Fruit fly (Drosophila melanogaster) whole organism, embryonic: ENCODE measurements around the gene Atox1.
A peak's percentile ranks its signal among the peaks of the same experiment; 100 is the strongest.

Source experiments
- Atf3 ChIP-seq: fragments of 200-800 bp; sonication (Bioruptor generic); optimal IDR thresholded peaks from 3 replicates; lab custom pipeline; 2016; ENCODE audit warnings: missing biosample characterization, missing genetic modification characterization
- CG10147 ChIP-seq: fragments of 200-800 bp; sonication (Bioruptor generic); optimal IDR thresholded peaks from 2 replicates; lab custom pipeline; 2019; ENCODE audit warnings: missing biosample characterization, mild to moderate bottlenecking, missing genetic modification characterization, moderate library complexity
- CG10959 ChIP-seq: fragments of 200-800 bp; sonication (Bioruptor generic); IDR thresholded peaks from 2 replicates; pipeline ENCODE4 v1.3.6; 2022; ENCODE audit warnings: missing biosample characterization, missing genetic modification characterization
- CG11247 ChIP-seq: fragments of 200-800 bp; sonication (Bioruptor generic); IDR thresholded peaks from 2 replicates; pipeline ENCODE4 v1.3.6; 2022; ENCODE audit warnings: missing biosample characterization, missing genetic modification characterization
- CG11398 ChIP-seq: fragments of 200-800 bp; sonication (Bioruptor generic); optimal IDR thresholded peaks from 2 replicates; lab custom pipeline; 2016; ENCODE audit warnings: missing biosample characterization, missing genetic modification characterization
- CG12071 ChIP-seq: fragments of 200-800 bp; sonication (Bioruptor generic); optimal IDR thresholded peaks from 3 replicates; lab custom pipeline; 2018; ENCODE audit warnings: missing biosample characterization, mild to moderate bottlenecking, missing genetic modification characterization
- CG1233 ChIP-seq: fragments of 200-800 bp; sonication (Bioruptor generic); optimal IDR thresholded peaks from 4 replicates; lab custom pipeline; 2018; ENCODE audit warnings: missing biosample characterization, mild to moderate bottlenecking, missing genetic modification characterization
- CG15011 ChIP-seq: fragments of 200-800 bp; sonication (Bioruptor generic); optimal IDR thresholded peaks from 3 replicates; lab custom pipeline; 2018; ENCODE audit warnings: missing biosample characterization, mild to moderate bottlenecking, missing genetic modification characterization
- CG15073 ChIP-seq: fragments of 200-800 bp; sonication (Bioruptor generic); optimal IDR thresholded peaks from 2 replicates; lab custom pipeline; 2016; ENCODE audit warnings: missing biosample characterization, missing genetic modification characterization
- CG15696 ChIP-seq: fragments of 200-800 bp; sonication (Bioruptor generic); optimal IDR thresholded peaks from 2 replicates; lab custom pipeline; 2019; ENCODE audit warnings: missing biosample characterization, mild to moderate bottlenecking, missing genetic modification characterization, moderate library complexity
- CG1647 ChIP-seq: fragments of 200-800 bp; sonication (Bioruptor generic); optimal IDR thresholded peaks from 3 replicates; lab custom pipeline; 2016; ENCODE audit warnings: missing biosample characterization, missing genetic modification characterization
- CG18619 ChIP-seq: fragments of 200-800 bp; sonication (Bioruptor generic); optimal IDR thresholded peaks from 3 replicates; lab custom pipeline; 2017; ENCODE audit warnings: missing biosample characterization, mild to moderate bottlenecking, missing genetic modification characterization
- CG2129 ChIP-seq: fragments of 200-800 bp; sonication (Bioruptor generic); IDR thresholded peaks from 2 replicates; pipeline ENCODE4 v1.3.6; 2022; ENCODE audit warnings: missing biosample characterization, missing genetic modification characterization; ENCODE audit not compliant: partially characterized antibody
- CG2875 ChIP-seq: fragments of 200-800 bp; sonication (Bioruptor generic); optimal IDR thresholded peaks from 2 replicates; lab custom pipeline; 2017; ENCODE audit warnings: missing biosample characterization, mild to moderate bottlenecking, missing genetic modification characterization, missing genetic modification reagents
- CG32767 ChIP-seq: fragments of 200-800 bp; sonication (Bioruptor generic); IDR thresholded peaks from 2 replicates; pipeline ENCODE4 v1.3.6; 2022; ENCODE audit warnings: missing biosample characterization, missing genetic modification characterization
- CG3407 ChIP-seq: fragments of 200-800 bp; sonication (Bioruptor generic); optimal IDR thresholded peaks from 2 replicates; lab custom pipeline; 2018; ENCODE audit warnings: missing biosample characterization, mild to moderate bottlenecking, missing genetic modification characterization
- CG4404 ChIP-seq: fragments of 200-800 bp; sonication (Bioruptor generic); IDR thresholded peaks from 2 replicates; pipeline ENCODE4 v1.3.6; 2022; ENCODE audit warnings: missing biosample characterization, missing genetic modification characterization
- CG4707 ChIP-seq: fragments of 200-800 bp; sonication (Bioruptor generic); optimal IDR thresholded peaks from 2 replicates; lab custom pipeline; 2018; ENCODE audit warnings: missing biosample characterization, mild to moderate bottlenecking, missing genetic modification characterization, moderate library complexity
- CG5245 ChIP-seq: fragments of 200-800 bp; sonication (Bioruptor generic); optimal IDR thresholded peaks from 3 replicates; lab custom pipeline; 2016; ENCODE audit warnings: missing biosample characterization, missing genetic modification characterization
- CG7372 ChIP-seq: fragments of 200-800 bp; sonication (Bioruptor generic); IDR thresholded peaks from 2 replicates; pipeline ENCODE4 v1.3.6; 2022; ENCODE audit warnings: missing biosample characterization, missing genetic modification characterization
- CG7786 ChIP-seq: fragments of 200-800 bp; sonication (Bioruptor generic); optimal IDR thresholded peaks from 2 replicates; lab custom pipeline; 2016; ENCODE audit warnings: missing biosample characterization, missing genetic modification characterization
- CG7963 ChIP-seq: fragments of 200-800 bp; sonication (Bioruptor generic); IDR thresholded peaks from 3 replicates; pipeline ENCODE4 v1.3.6; 2022; ENCODE audit warnings: missing biosample characterization, missing genetic modification characterization; ENCODE audit not compliant: partially characterized antibody
- CG8359 ChIP-seq: fragments of 200-800 bp; sonication (Bioruptor generic); optimal IDR thresholded peaks from 2 replicates; lab custom pipeline; 2017; ENCODE audit warnings: missing biosample characterization, mild to moderate bottlenecking, missing genetic modification characterization, borderline replicate concordance
- CG9797 ChIP-seq: fragments of 200-800 bp; sonication (Bioruptor generic); optimal IDR thresholded peaks from 3 replicates; lab custom pipeline; 2018; ENCODE audit warnings: missing biosample characterization, mild to moderate bottlenecking, missing genetic modification characterization
- Dbx ChIP-seq: fragments of 200-800 bp; sonication (Bioruptor generic); IDR thresholded peaks from 3 replicates; pipeline ENCODE4 v1.3.6; 2022; ENCODE audit warnings: missing biosample characterization, missing genetic modification characterization
- E2f1 ChIP-seq: fragments of 200-800 bp; sonication (Bioruptor generic); IDR thresholded peaks from 2 replicates; pipeline ENCODE4 v1.3.6; 2022; ENCODE audit warnings: missing biosample characterization, missing genetic modification characterization
- HLH3B ChIP-seq: fragments of 200-800 bp; sonication (Bioruptor generic); IDR thresholded peaks from 2 replicates; pipeline ENCODE4 v1.3.6; 2022; ENCODE audit warnings: missing biosample characterization, missing genetic modification characterization
- Hr3 ChIP-seq: fragments of 200-800 bp; sonication (Bioruptor generic); optimal IDR thresholded peaks from 3 replicates; lab custom pipeline; 2016; ENCODE audit warnings: missing biosample characterization, missing genetic modification characterization
- Sry-δ ChIP-seq: fragments of 200-800 bp; sonication (Bioruptor generic); optimal IDR thresholded peaks from 2 replicates; lab custom pipeline; 2016; ENCODE audit warnings: missing biosample characterization, missing genetic modification characterization
- Ssrp ChIP-seq: fragments of 200-800 bp; sonication (Bioruptor generic); optimal IDR thresholded peaks from 2 replicates; lab custom pipeline; 2018; ENCODE audit warnings: missing biosample characterization, mild to moderate bottlenecking, missing genetic modification characterization, moderate library complexity
- ara ChIP-seq: fragments of 200-800 bp; sonication (Bioruptor generic); IDR thresholded peaks from 2 replicates; pipeline ENCODE4 v1.3.6; 2022; ENCODE audit warnings: missing biosample characterization, missing genetic modification characterization
- br ChIP-seq: fragments of >200 bp; optimal IDR thresholded peaks from 2 replicates; lab custom pipeline; 2017
- chif ChIP-seq, 2 experiments: fragments of 200-800 bp; sonication (Bioruptor generic); optimal IDR thresholded peaks; 3 replicates each; lab custom pipeline; 2016; ENCODE audit warnings: missing biosample characterization in 2 of 2, missing genetic modification characterization in 2 of 2
- crol ChIP-seq: fragments of 200-800 bp; sonication (Bioruptor generic); IDR thresholded peaks from 2 replicates; pipeline ENCODE4 v1.3.6; 2022; ENCODE audit warnings: missing biosample characterization, missing genetic modification characterization
- dmrt99B ChIP-seq: fragments of 200-800 bp; sonication (Bioruptor generic); optimal IDR thresholded peaks from 2 replicates; lab custom pipeline; 2018; ENCODE audit warnings: missing biosample characterization, mild to moderate bottlenecking, missing genetic modification characterization, moderate library complexity
- ftz-f1 ChIP-seq: fragments of 200-800 bp; sonication (Bioruptor generic); optimal IDR thresholded peaks from 2 replicates; lab custom pipeline; 2016; ENCODE audit warnings: missing biosample characterization, missing genetic modification characterization
- gcm ChIP-seq: fragments of 200-800 bp; sonication (Bioruptor generic); optimal IDR thresholded peaks from 2 replicates; lab custom pipeline; 2019; ENCODE audit warnings: missing biosample characterization, mild to moderate bottlenecking, missing genetic modification characterization, moderate library complexity
- her ChIP-seq: fragments of 200-800 bp; sonication (Bioruptor generic); optimal IDR thresholded peaks from 2 replicates; lab custom pipeline; 2016; ENCODE audit warnings: missing biosample characterization, missing genetic modification characterization
- kah ChIP-seq: fragments of 200-800 bp; sonication (Bioruptor generic); optimal IDR thresholded peaks from 2 replicates; lab custom pipeline; 2018; ENCODE audit warnings: missing biosample characterization, mild to moderate bottlenecking, missing genetic modification characterization
- kay ChIP-seq: fragments of 200-800 bp; sonication (Bioruptor generic); optimal IDR thresholded peaks from 2 replicates; lab custom pipeline; 2016; ENCODE audit warnings: missing biosample characterization, missing genetic modification characterization
- pan ChIP-seq, 4 experiments: fragments of >200 bp in 3 of 4; fragments of 200-800 bp in 1 of 4; sonication (Bioruptor generic) in 1 of 4; optimal IDR thresholded peaks in 3 of 4; IDR thresholded peaks in 1 of 4; 2 replicates each; pipeline versions ENCODE4 v1.3.6 to Lab custom; 2017 to 2022; ENCODE audit warnings: missing biosample characterization in 2 of 4, missing genetic modification characterization in 2 of 4, mixed read lengths in 1 of 4
- pho ChIP-seq: fragments of 200-800 bp; sonication (Bioruptor generic); optimal IDR thresholded peaks from 2 replicates; lab custom pipeline; 2016; ENCODE audit warnings: missing biosample characterization, missing genetic modification characterization
- prd ChIP-seq, 3 experiments: fragments of >200 bp in 2 of 3; fragments of 200-800 bp in 1 of 3; sonication (Bioruptor generic) in 1 of 3; optimal IDR thresholded peaks in 2 of 3; IDR thresholded peaks in 1 of 3; 2 replicates in 2 of 3; 3 replicates in 1 of 3; pipeline versions ENCODE4 v1.3.6 to Lab custom; 2017 to 2022; ENCODE audit warnings: missing biosample characterization in 1 of 3, missing genetic modification characterization in 1 of 3
- row ChIP-seq: fragments of 200-800 bp; sonication (Bioruptor generic); IDR thresholded peaks from 3 replicates; pipeline ENCODE4 v1.3.6; 2022; ENCODE audit warnings: missing biosample characterization, missing genetic modification characterization
- salm ChIP-seq: fragments of 200-800 bp; sonication (Bioruptor generic); optimal IDR thresholded peaks from 2 replicates; lab custom pipeline; 2018; ENCODE audit warnings: missing biosample characterization, mild to moderate bottlenecking, missing genetic modification characterization
- schlank ChIP-seq: fragments of 200-800 bp; sonication (Bioruptor generic); optimal IDR thresholded peaks from 2 replicates; lab custom pipeline; 2018; ENCODE audit warnings: missing biosample characterization, mild to moderate bottlenecking, missing genetic modification characterization
- sima ChIP-seq: fragments of 200-800 bp; sonication (Bioruptor generic); optimal IDR thresholded peaks from 2 replicates; lab custom pipeline; 2016; ENCODE audit warnings: missing biosample characterization, missing genetic modification characterization
- stc ChIP-seq: fragments of 200-800 bp; sonication (Bioruptor generic); IDR thresholded peaks from 2 replicates; pipeline ENCODE4 v1.3.6; 2022; ENCODE audit warnings: missing biosample characterization, missing genetic modification characterization
- unpg ChIP-seq: fragments of 200-800 bp; sonication (Bioruptor generic); optimal IDR thresholded peaks from 3 replicates; lab custom pipeline; 2018; ENCODE audit warnings: missing biosample characterization, mild to moderate bottlenecking, missing genetic modification characterization, moderate library complexity
- wor ChIP-seq: fragments of 200-800 bp; sonication (Bioruptor generic); IDR thresholded peaks from 2 replicates; pipeline ENCODE4 v1.3.6; 2022; ENCODE audit warnings: missing biosample characterization, missing genetic modification characterization

Atox1 gene

dm6 chr3L:21604265-21604664 is 36.5 kb upstream of the Atox1 start (continued):
- TF ChIP-seq Sry-δ (GFP tag; lab: Kevin White, UChicago) (peak; percentile 44), CG2129 (no peak), CG7786 (GFP tag; lab: Kevin White, UChicago) (peak; percentile 39), CG15073 (GFP tag; lab: Kevin White, UChicago) (no peak), schlank (tag; lab: Kevin White, UChicago) (no peak), CG10147 (no peak), crol (no peak), CG10959 (GFP tag; lab: Robert Waterston, UW) (peak; percentile 64), CG3407 (GFP tag; lab: Kevin White, UChicago) (peak; percentile 29), CG15696 (tag; lab: Kevin White, UChicago) (peak; percentile 70), CG8359 (no peak), CG9797 (GFP tag; lab: Kevin White, UChicago) (no peak), CG18619 (peak; percentile 4), unpg (GFP tag; lab: Kevin White, UChicago) (no peak), row (no peak; the same call in 2 of the 3 replicates), sima (no peak), CG12071 (GFP tag; lab: Kevin White, UChicago) (no peak), E2f1 (GFP tag; lab: Robert Waterston, UW) (peak; percentile 67; the same call in 1 of the 2 replicates), CG4707 (GFP tag; lab: Kevin White, UChicago) (no peak), CG7963 (GFP tag; lab: Robert Waterston, UW) (no peak), ara (GFP tag; lab: Robert Waterston, UW) (no peak), Hr3 (GFP tag; lab: Kevin White, UChicago) (peak; percentile 81), CG11247 (GFP tag; lab: Robert Waterston, UW) (peak; percentile 72), prd (optimal IDR thresholded peaks at IDR 0.05; lab: Kevin White, UChicago) (no peak), prd (GFP tag; IDR thresholded peaks at IDR 0.05; lab: Robert Waterston, UW) (no peak; the same call in 1 of the 3 replicates), CG32767 (GFP tag; lab: Robert Waterston, UW) (0 out of 2 replicates have a peak, but pooled peaks have one; percentile 34), wor (GFP tag; lab: Robert Waterston, UW) (0 out of 2 replicates have a peak, but pooled peaks have one; percentile 17), CG5245 (GFP tag; lab: Kevin White, UChicago) (peak; percentile 75), CG7372 (no peak), chif (GFP tag; optimal IDR thresholded peaks at IDR 0.05; lab: Kevin White, UChicago) (peak; percentile 40 to 93), ftz-f1 (GFP tag; lab: Kevin White, UChicago) (peak; percentile 67), CG15011 (no peak), her (peak; percentile 51), salm (tag; lab: Kevin White, UChicago) (no peak), gcm (GFP tag; lab: Kevin White, UChicago) (no peak), CG4404 (no peak), CG1233 (GFP tag; lab: Kevin White, UChicago) (peak; percentile 30), br (no peak), Ssrp (tag; lab: Kevin White, UChicago) (no peak), HLH3B (peak; percentile 53; the same call in 1 of the 2 replicates), pho (GFP tag; lab: Kevin White, UChicago) (peak; percentile 36), pan (optimal IDR thresholded peaks at IDR 0.05; lab: Kevin White, UChicago) (no peak), pan (GFP tag; optimal IDR thresholded peaks at IDR 0.05 in 1 of 2, IDR thresholded peaks at IDR 0.05 in 1 of 2) (no peak), CG1647 (GFP tag; lab: Kevin White, UChicago) (peak; percentile 6), CG11398 (GFP tag; lab: Kevin White, UChicago) (peak; percentile 32), Dbx (GFP tag; lab: Robert Waterston, UW) (peak; percentile 82), kah (GFP tag; lab: Kevin White, UChicago) (no peak), Atf3 (GFP tag; lab: Kevin White, UChicago) (peak; percentile 46), stc (GFP tag; lab: Robert Waterston, UW) (0 out of 2 replicates have a peak, but pooled peaks have one; percentile 12), CG2875 (GFP tag; lab: Kevin White, UChicago) (peak; percentile 40), dmrt99B (tag; lab: Kevin White, UChicago) (no peak), kay (GFP tag; lab: Kevin White, UChicago) (peak; percentile 15)
